Worm (Caenorhabditis elegans) whole organism, late embryonic: ENCODE data around the gene sdz-5.

ENCODE experiments used
- ama-1 ChIP-seq: fragments of 150-350 bp; optimal IDR thresholded peaks from 2 replicates; lab custom pipeline; 2014
- ceh-19 ChIP-seq: fragments of 200-800 bp; sonication (Bioruptor generic); optimal IDR thresholded peaks from 2 replicates; lab custom pipeline; 2018; ENCODE audit warnings: mild to moderate bottlenecking, missing genetic modification characterization, missing compliant biosample characterization
- ceh-30 ChIP-seq: fragments of 150-350 bp; optimal IDR thresholded peaks from 2 replicates; lab custom pipeline; 2014; ENCODE audit warnings: missing biosample characterization, missing genetic modification characterization
- elt-2 ChIP-seq: sonication (generic microtip); optimal IDR thresholded peaks from 2 replicates; lab custom pipeline; 2016; ENCODE audit warnings: missing genetic modification reagents, missing genetic modification characterization, missing compliant biosample characterization
- lin-11 ChIP-seq: fragments of 200-800 bp; sonication (Bioruptor generic); optimal IDR thresholded peaks from 2 replicates; lab custom pipeline; 2018; ENCODE audit warnings: mild to moderate bottlenecking, missing genetic modification characterization, missing compliant biosample characterization
- pat-9 ChIP-seq: fragments of 200-800 bp; sonication (Bioruptor generic); optimal IDR thresholded peaks from 2 replicates; lab custom pipeline; 2018; ENCODE audit warnings: mild to moderate bottlenecking, missing genetic modification characterization, moderate library complexity, missing compliant biosample characterization
- pha-2 ChIP-seq: sonication (generic microtip); optimal IDR thresholded peaks from 2 replicates; lab custom pipeline; 2017; ENCODE audit warnings: mild to moderate bottlenecking, missing genetic modification characterization, missing compliant biosample characterization

DNA sequence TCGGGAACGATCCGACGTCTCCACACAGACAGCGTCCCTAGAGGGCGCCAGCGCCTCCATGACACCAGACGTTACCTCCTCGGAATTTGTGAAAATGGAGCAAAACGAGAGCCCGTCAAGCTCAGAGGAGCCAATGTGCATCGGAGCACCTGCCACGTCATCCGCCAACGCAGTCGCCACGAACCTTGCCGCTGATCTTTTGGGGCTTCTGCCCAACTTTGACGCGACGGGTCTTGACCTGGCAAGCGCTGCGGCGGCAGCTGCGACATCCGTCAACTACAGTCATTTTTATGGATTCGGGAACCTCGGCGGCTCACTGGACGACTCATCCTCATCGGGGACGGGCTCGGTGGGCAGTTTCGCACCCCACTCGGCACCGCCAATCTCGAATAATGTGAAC, 23.1 kb upstream of the sdz-5 start:
- TF ChIP-seq lin-11 (tag; lab: Kevin White, UChicago) (no peak), ceh-19 (GFP tag; lab: Kevin White, UChicago) (no peak), pha-2 (tag; lab: Kevin White, UChicago) (no peak), elt-2 (tag; lab: Kevin White, UChicago) (no peak), pat-9 (tag; lab: Kevin White, UChicago) (no peak), ama-1 (no peak), ceh-30 (no peak)
